Worm (Caenorhabditis elegans): Measurements from ENCODE around the gene skr-10.

ce11 chrIV:15962801-15963200 is 16.2 kb downstream of the skr-10 start, which contains the start of gene Y105C5B.17:
- TF ChIP-seq ZK546.5 (tag; optimal IDR thresholded peaks at IDR 0.05), result no peak
- no peak for TF ChIP-seq unc-62 (GFP tag; optimal IDR thresholded peaks at IDR 0.05 in 1 of 2)
- no peak for TF ChIP-seq unc-62 (tag; optimal IDR thresholded peaks at IDR 0.05)
- TF ChIP-seq fos-1 (tag; optimal IDR thresholded peaks at IDR 0.05), result no peak
- TF ChIP-seq zag-1 (tag; optimal IDR thresholded peaks at IDR 0.05), result no peak
- no peak for TF ChIP-seq ces-1 (GFP tag; optimal IDR thresholded peaks at IDR 0.05)
- no peak for TF ChIP-seq ama-1 (optimal IDR thresholded peaks at IDR 0.05)
- no peak for TF ChIP-seq ceh-28 (tag; optimal IDR thresholded peaks at IDR 0.05)
- TF ChIP-seq mep-1 (tag; optimal IDR thresholded peaks at IDR 0.05), result no peak
- no peak for TF ChIP-seq ztf-11 (tag; optimal IDR thresholded peaks at IDR 0.05)
